Fruit fly (Drosophila melanogaster) whole organism, embryonic: ENCODE data around the gene acj6.

Experiments
- CG15601 ChIP-seq: fragments of 200-800 bp; sonication (Bioruptor generic); optimal IDR thresholded peaks from 3 replicates; lab custom pipeline; 2019; ENCODE audit warnings: missing biosample characterization, mild to moderate bottlenecking, missing genetic modification characterization, moderate library complexity
- CG3281 ChIP-seq: fragments of 200-800 bp; sonication (Bioruptor generic); optimal IDR thresholded peaks from 3 replicates; lab custom pipeline; 2017; ENCODE audit warnings: missing biosample characterization, mild to moderate bottlenecking, missing genetic modification characterization
- CG6854 ChIP-seq: fragments of 200-800 bp; sonication (Bioruptor generic); optimal IDR thresholded peaks from 3 replicates; lab custom pipeline; 2017; ENCODE audit warnings: missing biosample characterization, mild to moderate bottlenecking, missing genetic modification characterization
- CG7271 ChIP-seq: fragments of 200-800 bp; sonication (Bioruptor generic); optimal IDR thresholded peaks from 2 replicates; lab custom pipeline; 2018; ENCODE audit warnings: missing biosample characterization, mild to moderate bottlenecking, missing genetic modification characterization, moderate library complexity
- Meics ChIP-seq: fragments of 200-800 bp; sonication (Bioruptor generic); optimal IDR thresholded peaks from 2 replicates; lab custom pipeline; 2017; ENCODE audit warnings: missing biosample characterization, mild to moderate bottlenecking, missing genetic modification characterization
- Sin3A ChIP-seq: fragments of >200 bp; optimal IDR thresholded peaks from 2 replicates; lab custom pipeline; 2018
- Sox102F ChIP-seq: fragments of 200-800 bp; sonication (Bioruptor generic); optimal IDR thresholded peaks from 2 replicates; lab custom pipeline; 2018; ENCODE audit warnings: missing biosample characterization, mild to moderate bottlenecking, missing genetic modification characterization, moderate library complexity
- h ChIP-seq: fragments of >200 bp; optimal IDR thresholded peaks from 2 replicates; lab custom pipeline; 2017
- pita ChIP-seq: fragments of 200-800 bp; sonication (Bioruptor generic); optimal IDR thresholded peaks from 2 replicates; lab custom pipeline; 2017; ENCODE audit warnings: missing biosample characterization, mild to moderate bottlenecking, missing genetic modification characterization
- tup ChIP-seq: fragments of 200-800 bp; sonication (Bioruptor generic); optimal IDR thresholded peaks from 2 replicates; lab custom pipeline; 2016; ENCODE audit warnings: missing biosample characterization, mild to moderate bottlenecking, missing genetic modification characterization, moderate library complexity
- usp ChIP-seq: fragments of >200 bp; optimal IDR thresholded peaks from 2 replicates; lab custom pipeline; 2017; ENCODE audit warnings: missing biosample characterization, missing genetic modification characterization

- TF ChIP-seq CG6854 (GFP tag; lab: Kevin White, UChicago) = no peak
- no peak for TF ChIP-seq Sin3A (lab: Kevin White, UChicago)
- no peak for TF ChIP-seq Meics (GFP tag; lab: Kevin White, UChicago)
- no peak for TF ChIP-seq h
- TF ChIP-seq usp (GFP tag; lab: Kevin White, UChicago) = no peak
- no peak for TF ChIP-seq pita (GFP tag; lab: Kevin White, UChicago)
- TF ChIP-seq Sox102F (GFP tag; lab: Kevin White, UChicago) = no peak
- TF ChIP-seq tup (GFP tag; lab: Kevin White, UChicago) = no peak
- no peak for TF ChIP-seq CG15601 (tag; lab: Kevin White, UChicago)
- TF ChIP-seq CG7271 (tag; lab: Kevin White, UChicago) = no peak
- no peak for TF ChIP-seq CG3281
Measured at dm6 chrX:15353654-15354053, 25.2 kb downstream of the acj6 start.
